Fruit fly (Drosophila melanogaster) whole organism, wandering third instar larva: ENCODE measurements around the gene MEP-1.

Experiments
- Abd-B ChIP-seq: fragments of >200 bp; optimal IDR thresholded peaks from 2 replicates; lab custom pipeline; 2017; ENCODE audit warnings: missing biosample characterization, missing genetic modification characterization
- CG32264 ChIP-seq: fragments of 200-800 bp; sonication (Bioruptor generic); optimal IDR thresholded peaks from 2 replicates; lab custom pipeline; 2016; ENCODE audit warnings: missing biosample characterization, missing genetic modification characterization
- CG9705 ChIP-seq: fragments of 200-800 bp; sonication (Bioruptor generic); optimal IDR thresholded peaks from 2 replicates; lab custom pipeline; 2018; ENCODE audit warnings: missing biosample characterization, mild to moderate bottlenecking, missing genetic modification characterization
- CrebA ChIP-seq: fragments of 200-800 bp; sonication (Bioruptor generic); optimal IDR thresholded peaks from 2 replicates; lab custom pipeline; 2016; ENCODE audit warnings: missing biosample characterization, mild to moderate bottlenecking, missing genetic modification characterization, borderline replicate concordance
- Dfd ChIP-seq: fragments of >200 bp; optimal IDR thresholded peaks from 2 replicates; lab custom pipeline; 2017; ENCODE audit warnings: missing biosample characterization, missing genetic modification characterization
- Dif ChIP-seq: fragments of 200-275, 200-300 bp; sonication (Bioruptor generic); optimal IDR thresholded peaks from 2 replicates; lab custom pipeline; 2018; ENCODE audit warnings: missing biosample characterization, missing genetic modification characterization; ENCODE audit not compliant: partially characterized antibody
- GATAd ChIP-seq: sonication (Bioruptor generic); optimal IDR thresholded peaks from 2 replicates; lab custom pipeline; 2016; ENCODE audit warnings: missing biosample characterization, missing genetic modification characterization
- HLH106 ChIP-seq: fragments of 200-800 bp; optimal IDR thresholded peaks from 3 replicates; lab custom pipeline; 2019; ENCODE audit warnings: missing biosample characterization, mild to moderate bottlenecking, missing genetic modification characterization, moderate library complexity
- Hnf4 ChIP-seq: fragments of 200-800 bp; sonication (Bioruptor generic); optimal IDR thresholded peaks from 2 replicates; lab custom pipeline; 2016; ENCODE audit warnings: missing biosample characterization, mild to moderate bottlenecking, missing genetic modification characterization
- Hr78 ChIP-seq: fragments of >200 bp; optimal IDR thresholded peaks from 2 replicates; lab custom pipeline; 2017; ENCODE audit warnings: missing biosample characterization, missing genetic modification characterization
- Hr83 ChIP-seq: fragments of 200-300 bp; sonication (Bioruptor generic); optimal IDR thresholded peaks from 2 replicates; lab custom pipeline; 2016; ENCODE audit warnings: missing biosample characterization, mild to moderate bottlenecking, missing genetic modification characterization, moderate library complexity; ENCODE audit not compliant: poor library complexity, severe bottlenecking
- Jra ChIP-seq: sonication (Bioruptor generic); optimal IDR thresholded peaks from 2 replicates; lab custom pipeline; 2016; ENCODE audit warnings: missing biosample characterization, missing genetic modification characterization
- Mio ChIP-seq: sonication (Bioruptor generic); optimal IDR thresholded peaks from 2 replicates; lab custom pipeline; 2016; ENCODE audit warnings: missing biosample characterization, missing genetic modification characterization
- Myc ChIP-seq: fragments of >200 bp; optimal IDR thresholded peaks from 2 replicates; lab custom pipeline; 2017
- N ChIP-seq: fragments of >200 bp; optimal IDR thresholded peaks from 2 replicates; lab custom pipeline; 2018; ENCODE audit warnings: missing biosample characterization, missing external identifiers, missing genetic modification characterization
- OdsH ChIP-seq: fragments of 200-800 bp; sonication (Bioruptor generic); optimal IDR thresholded peaks from 2 replicates; lab custom pipeline; 2016; ENCODE audit warnings: missing biosample characterization, mild to moderate bottlenecking, missing genetic modification characterization
- Rel ChIP-seq, 2 experiments: fragments of 200-800 bp; sonication (Bioruptor generic) in 1 of 2; optimal IDR thresholded peaks; 2 replicates in 1 of 2; 3 replicates in 1 of 2; lab custom pipeline; 2016 to 2019; ENCODE audit warnings: mild to moderate bottlenecking in 2 of 2, missing biosample characterization in 2 of 2, missing genetic modification characterization in 2 of 2, moderate library complexity in 1 of 2
- Sp1 ChIP-seq: fragments of 200-800 bp; sonication (Bioruptor generic); optimal IDR thresholded peaks from 3 replicates; lab custom pipeline; 2019; ENCODE audit warnings: missing biosample characterization, mild to moderate bottlenecking, missing genetic modification characterization, moderate library complexity
- Vsx2 ChIP-seq: fragments of 200-300, 225-300 bp; sonication (Bioruptor generic); optimal IDR thresholded peaks from 2 replicates; lab custom pipeline; 2018; ENCODE audit warnings: missing biosample characterization, missing genetic modification characterization; ENCODE audit not compliant: partially characterized antibody
- br ChIP-seq: fragments of 200-800 bp; sonication (Bioruptor generic); optimal IDR thresholded peaks from 2 replicates; lab custom pipeline; 2016; ENCODE audit warnings: missing biosample characterization, missing genetic modification characterization
- dl ChIP-seq, 2 experiments: fragments of 175-275, 200-275 bp in 1 of 2; fragments of 200-275 bp in 1 of 2; sonication (Bioruptor generic); optimal IDR thresholded peaks; lab custom pipeline; 2018; ENCODE audit warnings: mild to moderate bottlenecking in 2 of 2, missing biosample characterization in 2 of 2, missing genetic modification characterization in 2 of 2, moderate library complexity in 2 of 2; ENCODE audit not compliant: partially characterized antibody in 2 of 2, insufficient read depth in 1 of 2
- dmrt93B ChIP-seq: fragments of 200-800 bp; sonication (Bioruptor generic); optimal IDR thresholded peaks from 2 replicates; lab custom pipeline; 2018; ENCODE audit warnings: missing biosample characterization, mild to moderate bottlenecking, missing genetic modification characterization
- dsf ChIP-seq: sonication (Bioruptor generic); optimal IDR thresholded peaks from 2 replicates; lab custom pipeline; 2016; ENCODE audit warnings: missing biosample characterization, missing genetic modification characterization, borderline replicate concordance
- ey ChIP-seq: fragments of 200-800 bp; sonication (Bioruptor generic); optimal IDR thresholded peaks from 2 replicates; lab custom pipeline; 2016; ENCODE audit warnings: missing biosample characterization, missing genetic modification characterization
- foxo ChIP-seq, 2 experiments: fragments of 200-800 bp; sonication (Bioruptor generic); optimal IDR thresholded peaks; 2 replicates in 1 of 2; 3 replicates in 1 of 2; lab custom pipeline; 2016 to 2017; ENCODE audit warnings: missing biosample characterization in 2 of 2, missing genetic modification characterization in 2 of 2
- h ChIP-seq: fragments of 200-800 bp; sonication (Bioruptor generic); optimal IDR thresholded peaks from 3 replicates; lab custom pipeline; 2016; ENCODE audit warnings: missing biosample characterization, mild to moderate bottlenecking, missing genetic modification characterization
- jim ChIP-seq: fragments of 175-275, 200-325 bp; sonication (Bioruptor generic); optimal IDR thresholded peaks from 2 replicates; lab custom pipeline; 2016; ENCODE audit warnings: missing biosample characterization, mild to moderate bottlenecking, missing genetic modification characterization
- lola ChIP-seq: fragments of >200 bp; optimal IDR thresholded peaks from 2 replicates; lab custom pipeline; 2017; ENCODE audit warnings: missing biosample characterization, missing genetic modification characterization
- pan ChIP-seq: fragments of >200 bp; optimal IDR thresholded peaks from 2 replicates; lab custom pipeline; 2017
- psq ChIP-seq: fragments of 200-800 bp; sonication (Bioruptor generic); optimal IDR thresholded peaks from 3 replicates; lab custom pipeline; 2017; ENCODE audit warnings: missing biosample characterization, mild to moderate bottlenecking, missing genetic modification characterization, moderate library complexity
- rgr ChIP-seq: fragments of 200-800 bp; sonication (Bioruptor generic); optimal IDR thresholded peaks from 3 replicates; lab custom pipeline; 2016; ENCODE audit warnings: missing biosample characterization, mild to moderate bottlenecking, missing genetic modification characterization
- sage ChIP-seq: fragments of 200-800 bp; sonication (Bioruptor generic); optimal IDR thresholded peaks from 2 replicates; lab custom pipeline; 2016; ENCODE audit warnings: missing biosample characterization, mild to moderate bottlenecking, missing genetic modification characterization
- sv ChIP-seq: fragments of 200-800 bp; sonication (Bioruptor generic); optimal IDR thresholded peaks from 3 replicates; lab custom pipeline; 2016; ENCODE audit warnings: missing biosample characterization, missing genetic modification characterization
- tai ChIP-seq: sonication (Bioruptor generic); optimal IDR thresholded peaks from 2 replicates; lab custom pipeline; 2016; ENCODE audit warnings: missing biosample characterization, missing genetic modification characterization
- usp ChIP-seq: fragments of >200 bp; optimal IDR thresholded peaks from 2 replicates; lab custom pipeline; 2017; ENCODE audit warnings: missing biosample characterization, missing genetic modification characterization
- woc ChIP-seq: sonication (Bioruptor generic); optimal IDR thresholded peaks from 2 replicates; lab custom pipeline; 2016; ENCODE audit warnings: missing biosample characterization, mild to moderate bottlenecking, missing genetic modification characterization

The MEP-1 gene

dm6 chr3L:2583537-2583870 is 48.0 kb upstream of the MEP-1 start:
- no peak for TF ChIP-seq dl (GFP tag; optimal IDR thresholded peaks at IDR 0.05; lab: Kevin White, UChicago; ENCODE audit: insufficient read depth in 1 of 2, partially characterized antibody in 2 of 2)
- TF ChIP-seq h: no peak
- TF ChIP-seq Rel (GFP tag; optimal IDR thresholded peaks at IDR 0.05; lab: Kevin White, UChicago): no peak
- no peak for TF ChIP-seq Rel (tag; optimal IDR thresholded peaks at IDR 0.05; lab: Kevin White, UChicago)
- TF ChIP-seq sv (GFP tag; lab: Kevin White, UChicago): no peak
- no peak for TF ChIP-seq CrebA (GFP tag; lab: Kevin White, UChicago)
- no peak for TF ChIP-seq dsf
- TF ChIP-seq OdsH (GFP tag; lab: Kevin White, UChicago): no peak
- TF ChIP-seq GATAd: no peak
- no peak for TF ChIP-seq dmrt93B (GFP tag; lab: Kevin White, UChicago)
- TF ChIP-seq rgr (GFP tag; lab: Kevin White, UChicago): no peak

- TF ChIP-seq jim (GFP tag; lab: Kevin White, UChicago): no peak
- TF ChIP-seq Abd-B: no peak
- TF ChIP-seq Hr78 (GFP tag; lab: Kevin White, UChicago): no peak
- peak; percentile 8 for TF ChIP-seq h
- TF ChIP-seq woc (GFP tag; lab: Kevin White, UChicago): no peak
- peak; percentile 37 for TF ChIP-seq Hnf4 (GFP tag; lab: Kevin White, UChicago)
- TF ChIP-seq Dfd: peak; percentile 29
- no peak for TF ChIP-seq sage
- TF ChIP-seq OdsH (GFP tag; lab: Kevin White, UChicago): peak; percentile 44
- TF ChIP-seq HLH106 (tag; lab: Kevin White, UChicago): peak; percentile 22
- peak in 1 of 2 experiments; percentile 20 for TF ChIP-seq foxo (GFP tag; optimal IDR thresholded peaks at IDR 0.05; lab: Kevin White, UChicago)
- TF ChIP-seq br (GFP tag; lab: Kevin White, UChicago): peak; percentile 47
- TF ChIP-seq sv (GFP tag; lab: Kevin White, UChicago): peak; percentile 61
- TF ChIP-seq Vsx2: no peak
- peak; percentile 4 for TF ChIP-seq psq (GFP tag; lab: Kevin White, UChicago)
- no peak for TF ChIP-seq CG9705 (GFP tag; lab: Kevin White, UChicago)
- TF ChIP-seq rgr (GFP tag; lab: Kevin White, UChicago): peak; percentile 20
- TF ChIP-seq dmrt93B (GFP tag; lab: Kevin White, UChicago): no peak
- TF ChIP-seq Sp1: no peak
- TF ChIP-seq CrebA (GFP tag; lab: Kevin White, UChicago): no peak
- TF ChIP-seq ey (GFP tag; lab: Kevin White, UChicago): peak; percentile 41
- TF ChIP-seq dsf: no peak
Observed at dm6 chr3L:2584119-2584805, 47.3 kb upstream of the MEP-1 start.

- TF ChIP-seq Rel (GFP tag; optimal IDR thresholded peaks at IDR 0.05; lab: Kevin White, UChicago) (no peak), Rel (tag; optimal IDR thresholded peaks at IDR 0.05; lab: Kevin White, UChicago) (peak; percentile 74), dsf (no peak)
Observed at dm6 chr3L:2584827-2585226, 46.7 kb upstream of the MEP-1 start.

- TF ChIP-seq Hr83 (GFP tag; lab: Kevin White, UChicago) (no peak), dmrt93B (GFP tag; lab: Kevin White, UChicago) (no peak), tai (GFP tag; lab: Kevin White, UChicago) (peak; percentile 17), HLH106 (tag; lab: Kevin White, UChicago) (peak; percentile 1), jim (GFP tag; lab: Kevin White, UChicago) (no peak), woc (GFP tag; lab: Kevin White, UChicago) (peak; percentile 3), pan (lab: Kevin White, UChicago) (no peak), Hr78 (GFP tag; lab: Kevin White, UChicago) (no peak), N (GFP tag; lab: Kevin White, UChicago) (peak; percentile 71), foxo (GFP tag; optimal IDR thresholded peaks at IDR 0.05; lab: Kevin White, UChicago) (no peak), sv (GFP tag; lab: Kevin White, UChicago) (no peak), CG9705 (GFP tag; lab: Kevin White, UChicago) (no peak), CrebA (GFP tag; lab: Kevin White, UChicago) (no peak), psq (GFP tag; lab: Kevin White, UChicago) (peak; percentile 59), Hnf4 (GFP tag; lab: Kevin White, UChicago) (no peak), Dif (GFP tag; lab: Kevin White, UChicago) (peak; percentile 76), dsf (no peak), Dfd (no peak), Mio (GFP tag; lab: Kevin White, UChicago) (no peak), usp (GFP tag; lab: Kevin White, UChicago) (no peak), sage (no peak), Myc (lab: Kevin White, UChicago) (no peak), Rel (GFP tag; optimal IDR thresholded peaks at IDR 0.05; lab: Kevin White, UChicago) (no peak), Rel (tag; optimal IDR thresholded peaks at IDR 0.05; lab: Kevin White, UChicago) (peak; percentile 91), br (GFP tag; lab: Kevin White, UChicago) (no peak), OdsH (GFP tag; lab: Kevin White, UChicago) (no peak), Abd-B (no peak), Vsx2 (no peak), dl (GFP tag; optimal IDR thresholded peaks at IDR 0.05; lab: Kevin White, UChicago; ENCODE audit: insufficient read depth in 1 of 2, partially characterized antibody in 2 of 2) (peak; percentile 9 to 81), CG32264 (GFP tag; lab: Kevin White, UChicago) (no peak), Jra (GFP tag; lab: Kevin White, UChicago) (peak; percentile 27), GATAd (no peak), lola (peak; percentile 31)
Observed at dm6 chr3L:2585794-2586741, 45.4 kb upstream of the MEP-1 start, which contains the start of gene msn. msn (minus strand) TSS chr3L:2586540.
